Fruit fly (Drosophila melanogaster) whole organism, prepupa: ENCODE results near the gene CG2924.
A peak's percentile ranks its signal among the peaks of the same experiment; 100 is the strongest.

Source experiments
- Blimp-1 ChIP-seq: fragments of 200-800 bp; sonication (Bioruptor generic); optimal IDR thresholded peaks from 3 replicates; lab custom pipeline; 2017; ENCODE audit warnings: missing biosample characterization, missing genetic modification characterization, mild to moderate bottlenecking, moderate library complexity, missing genetic modification reagents
- CG10631 ChIP-seq: fragments of 200-800 bp; sonication (Bioruptor generic); optimal IDR thresholded peaks from 2 replicates; lab custom pipeline; 2016; ENCODE audit warnings: missing biosample characterization, missing genetic modification characterization
- CG10669 ChIP-seq: fragments of 200-800 bp; sonication (Bioruptor generic); optimal IDR thresholded peaks from 3 replicates; lab custom pipeline; 2018; ENCODE audit warnings: missing biosample characterization, mild to moderate bottlenecking, missing genetic modification characterization, moderate library complexity
- CG11294 ChIP-seq: fragments of 200-800 bp; sonication (Bioruptor generic); IDR thresholded peaks from 2 replicates; pipeline ENCODE4 v1.3.6; 2022; ENCODE audit warnings: missing biosample characterization, missing genetic modification characterization
- CG11762 ChIP-seq: fragments of 200-800 bp; sonication (Bioruptor generic); optimal IDR thresholded peaks from 3 replicates; lab custom pipeline; 2016; ENCODE audit warnings: missing biosample characterization, missing genetic modification characterization; ENCODE audit not compliant: insufficient read depth
- CG11902 ChIP-seq: fragments of 200-800 bp; sonication (Bioruptor generic); optimal IDR thresholded peaks from 3 replicates; lab custom pipeline; 2016; ENCODE audit warnings: missing biosample characterization, missing genetic modification characterization
- CG15336 ChIP-seq: fragments of 200-800 bp; sonication (Bioruptor generic); IDR thresholded peaks from 2 replicates; pipeline ENCODE4 v1.3.6; 2022; ENCODE audit warnings: missing biosample characterization, missing genetic modification characterization
- CG1621 ChIP-seq: fragments of 200-800 bp; sonication (Bioruptor generic); optimal IDR thresholded peaks from 3 replicates; lab custom pipeline; 2018; ENCODE audit warnings: missing biosample characterization, mild to moderate bottlenecking, missing genetic modification characterization
- CG16779 ChIP-seq: fragments of 200-800 bp; sonication (Bioruptor generic); optimal IDR thresholded peaks from 3 replicates; lab custom pipeline; 2017; ENCODE audit warnings: missing biosample characterization, mild to moderate bottlenecking, missing genetic modification characterization
- CG3032 ChIP-seq: fragments of 200-800 bp; optimal IDR thresholded peaks from 2 replicates; lab custom pipeline; 2019; ENCODE audit warnings: missing biosample characterization, mild to moderate bottlenecking, missing genetic modification characterization, moderate library complexity
- CG31627 ChIP-seq: fragments of 200-800 bp; sonication (Bioruptor generic); optimal IDR thresholded peaks from 3 replicates; lab custom pipeline; 2016; ENCODE audit warnings: missing biosample characterization, missing genetic modification characterization
- CG32006 ChIP-seq: fragments of 200-800 bp; sonication (Bioruptor generic); optimal IDR thresholded peaks from 3 replicates; lab custom pipeline; 2017; ENCODE audit warnings: missing biosample characterization, mild to moderate bottlenecking, missing genetic modification characterization
- CG34406 ChIP-seq: fragments of 200-800 bp; sonication (Bioruptor generic); optimal IDR thresholded peaks from 3 replicates; lab custom pipeline; 2016; ENCODE audit warnings: missing biosample characterization, missing genetic modification characterization
- CG4318 ChIP-seq: fragments of 200-800 bp; sonication (Bioruptor generic); optimal IDR thresholded peaks from 3 replicates; lab custom pipeline; 2017; ENCODE audit warnings: missing biosample characterization, mild to moderate bottlenecking, missing genetic modification characterization
- CG6163 ChIP-seq: fragments of 200-800 bp; sonication (Bioruptor generic); IDR thresholded peaks from 3 replicates; pipeline ENCODE4 v1.3.6; 2022; ENCODE audit warnings: missing biosample characterization, missing genetic modification characterization
- CG6276 ChIP-seq: fragments of 200-800 bp; sonication (Bioruptor generic); optimal IDR thresholded peaks from 2 replicates; lab custom pipeline; 2017; ENCODE audit warnings: missing biosample characterization, mild to moderate bottlenecking, missing genetic modification characterization
- CG6792 ChIP-seq: fragments of 200-800 bp; sonication (Bioruptor generic); optimal IDR thresholded peaks from 3 replicates; lab custom pipeline; 2016; ENCODE audit warnings: missing biosample characterization, missing genetic modification characterization
- CG6854 ChIP-seq: fragments of 200-800 bp; sonication (Bioruptor generic); optimal IDR thresholded peaks from 2 replicates; lab custom pipeline; 2017; ENCODE audit warnings: missing biosample characterization, mild to moderate bottlenecking, missing genetic modification characterization
- CG7368 ChIP-seq: fragments of 200-800 bp; sonication (Bioruptor generic); optimal IDR thresholded peaks from 3 replicates; lab custom pipeline; 2016; ENCODE audit warnings: missing biosample characterization, missing genetic modification characterization
- CG8119 ChIP-seq: fragments of 200-800 bp; sonication (Bioruptor generic); IDR thresholded peaks from 3 replicates; pipeline ENCODE4 v1.3.6; 2022; ENCODE audit warnings: missing biosample characterization, missing genetic modification characterization
- CG8319 ChIP-seq: fragments of 200-800 bp; sonication (Bioruptor generic); optimal IDR thresholded peaks from 3 replicates; lab custom pipeline; 2016; ENCODE audit warnings: missing biosample characterization, missing genetic modification characterization
- CG8632 ChIP-seq: fragments of 200-800 bp; sonication (Bioruptor generic); optimal IDR thresholded peaks from 3 replicates; lab custom pipeline; 2016; ENCODE audit warnings: missing biosample characterization, missing genetic modification characterization
- CG9139 ChIP-seq: fragments of 200-800 bp; sonication (Bioruptor generic); optimal IDR thresholded peaks from 3 replicates; lab custom pipeline; 2017; ENCODE audit warnings: missing biosample characterization, mild to moderate bottlenecking, missing genetic modification characterization
- Eip75B ChIP-seq: fragments of 200-800 bp; sonication (Bioruptor generic); optimal IDR thresholded peaks from 3 replicates; lab custom pipeline; 2016; ENCODE audit warnings: missing biosample characterization, missing genetic modification characterization
- Eip93F ChIP-seq: fragments of 200-800 bp; sonication (Bioruptor generic); optimal IDR thresholded peaks from 2 replicates; lab custom pipeline; 2016; ENCODE audit warnings: missing biosample characterization, mild to moderate bottlenecking, missing genetic modification characterization
- Ets96B ChIP-seq: fragments of 200-800 bp; optimal IDR thresholded peaks from 2 replicates; lab custom pipeline; 2019; ENCODE audit warnings: missing biosample characterization, mild to moderate bottlenecking, missing genetic modification characterization, moderate library complexity
- Hr38 ChIP-seq: sonication (Bioruptor generic); optimal IDR thresholded peaks from 2 replicates; lab custom pipeline; 2016; ENCODE audit warnings: missing biosample characterization, missing genetic modification characterization
- Hr4 ChIP-seq: fragments of 200-800 bp; sonication (Bioruptor generic); optimal IDR thresholded peaks from 3 replicates; lab custom pipeline; 2016; ENCODE audit warnings: missing biosample characterization, missing genetic modification characterization
- Lpt ChIP-seq: fragments of 200-800 bp; sonication (Bioruptor generic); optimal IDR thresholded peaks from 3 replicates; lab custom pipeline; 2016; ENCODE audit warnings: missing biosample characterization, missing genetic modification characterization
- OdsH ChIP-seq: fragments of 200-800 bp; sonication (Bioruptor generic); optimal IDR thresholded peaks from 3 replicates; lab custom pipeline; 2016; ENCODE audit warnings: missing biosample characterization, missing genetic modification characterization
- Smox ChIP-seq: fragments of 200-800 bp; sonication (Bioruptor generic); optimal IDR thresholded peaks from 3 replicates; lab custom pipeline; 2016; ENCODE audit warnings: missing biosample characterization, missing genetic modification characterization
- Sox102F ChIP-seq: fragments of 200-800 bp; sonication (Bioruptor generic); optimal IDR thresholded peaks from 2 replicates; lab custom pipeline; 2016; ENCODE audit warnings: missing biosample characterization, mild to moderate bottlenecking, missing genetic modification characterization
- Sox14 ChIP-seq: fragments of 200-800 bp; sonication (Bioruptor generic); optimal IDR thresholded peaks from 3 replicates; lab custom pipeline; 2016; ENCODE audit warnings: missing biosample characterization, missing genetic modification characterization
- Sox15 ChIP-seq: fragments of 200-800 bp; sonication (Bioruptor generic); optimal IDR thresholded peaks from 3 replicates; lab custom pipeline; 2016; ENCODE audit warnings: missing biosample characterization, missing genetic modification characterization
- achi ChIP-seq: fragments of 200-800 bp; sonication (Bioruptor generic); optimal IDR thresholded peaks from 3 replicates; lab custom pipeline; 2016; ENCODE audit warnings: missing biosample characterization, missing genetic modification characterization
- cyc ChIP-seq: fragments of 200-800 bp; sonication (Bioruptor generic); optimal IDR thresholded peaks from 3 replicates; lab custom pipeline; 2016; ENCODE audit warnings: missing biosample characterization, missing genetic modification characterization
- dac ChIP-seq: fragments of 200-800 bp; sonication (Bioruptor generic); optimal IDR thresholded peaks from 2 replicates; lab custom pipeline; 2017; ENCODE audit warnings: missing biosample characterization, mild to moderate bottlenecking, missing genetic modification characterization
- eg ChIP-seq: fragments of 200-800 bp; sonication (Bioruptor generic); IDR thresholded peaks from 3 replicates; pipeline ENCODE4 v1.3.6; 2022; ENCODE audit warnings: missing biosample characterization, missing genetic modification characterization
- esn ChIP-seq: fragments of 200-800 bp; sonication (Bioruptor generic); optimal IDR thresholded peaks from 2 replicates; lab custom pipeline; 2016; ENCODE audit warnings: missing biosample characterization, mild to moderate bottlenecking, missing genetic modification characterization, moderate library complexity
- fd85E ChIP-seq: fragments of 200-800 bp; sonication (Bioruptor generic); optimal IDR thresholded peaks from 3 replicates; lab custom pipeline; 2016; ENCODE audit warnings: missing biosample characterization, missing genetic modification characterization
- fkh ChIP-seq: fragments of 200-800 bp; sonication (Bioruptor generic); optimal IDR thresholded peaks from 3 replicates; lab custom pipeline; 2017; ENCODE audit warnings: missing biosample characterization, mild to moderate bottlenecking, missing genetic modification characterization, moderate library complexity
- lz ChIP-seq: fragments of 200-800 bp; sonication (Bioruptor generic); optimal IDR thresholded peaks from 3 replicates; lab custom pipeline; 2016; ENCODE audit warnings: missing biosample characterization, missing genetic modification characterization
- pdm3 ChIP-seq: fragments of 200-800 bp; sonication (Bioruptor generic); optimal IDR thresholded peaks from 3 replicates; lab custom pipeline; 2016; ENCODE audit warnings: missing biosample characterization, missing genetic modification characterization
- salr ChIP-seq, 2 experiments: fragments of 200-800 bp; sonication (Bioruptor generic); optimal IDR thresholded peaks; 3 replicates each; lab custom pipeline; 2016 to 2018; ENCODE audit warnings: missing biosample characterization in 2 of 2, missing genetic modification characterization in 2 of 2, mild to moderate bottlenecking in 1 of 2
- spab ChIP-seq: fragments of 200-800 bp; sonication (Bioruptor generic); optimal IDR thresholded peaks from 2 replicates; lab custom pipeline; 2017; ENCODE audit warnings: missing biosample characterization, mild to moderate bottlenecking, missing genetic modification characterization, missing genetic modification reagents
- ss ChIP-seq, 2 experiments: fragments of 200-800 bp; sonication (Bioruptor generic); optimal IDR thresholded peaks; 2 replicates in 1 of 2; 3 replicates in 1 of 2; lab custom pipeline; 2017 to 2018; ENCODE audit warnings: mild to moderate bottlenecking in 2 of 2, missing biosample characterization in 2 of 2, missing genetic modification characterization in 2 of 2, moderate library complexity in 1 of 2
- svp ChIP-seq: fragments of 200-800 bp; sonication (Bioruptor generic); peaks from one replicate; lab custom pipeline; 2016; ENCODE audit warnings: missing biosample characterization, missing genetic modification characterization
- topi ChIP-seq: fragments of 200-800 bp; sonication (Bioruptor generic); optimal IDR thresholded peaks from 3 replicates; lab custom pipeline; 2016; ENCODE audit warnings: missing biosample characterization, missing genetic modification characterization
- vri ChIP-seq: fragments of 200-800 bp; sonication (Bioruptor generic); optimal IDR thresholded peaks from 3 replicates; lab custom pipeline; 2016; ENCODE audit warnings: missing biosample characterization, mild to moderate bottlenecking, missing genetic modification characterization

CG2924 gene

DNA sequence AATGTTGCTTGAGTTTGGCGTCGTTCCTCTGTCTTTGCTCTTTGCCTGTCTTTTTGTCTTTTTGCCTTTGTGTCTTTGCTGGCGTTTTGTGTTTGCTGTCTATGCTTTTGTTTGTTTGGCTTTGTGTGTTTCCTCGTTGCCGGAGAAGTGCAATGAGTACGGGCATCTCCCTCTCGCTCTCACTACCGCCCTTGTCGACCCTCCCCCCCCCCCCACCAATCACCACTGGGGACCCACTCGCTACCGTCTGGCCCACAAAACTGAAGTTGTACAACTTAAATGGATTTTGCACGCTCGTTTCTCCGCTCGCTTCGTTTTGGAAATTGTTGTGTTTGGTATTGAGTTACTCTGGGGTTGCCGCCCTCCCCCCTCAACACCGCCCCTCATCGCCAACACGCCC is 36.2 kb upstream of the CG2924 start:
- TF ChIP-seq CG8632 (GFP tag; lab: Kevin White, UChicago) (no peak), CG11762 (GFP tag; lab: Kevin White, UChicago) (no peak), Eip75B (GFP tag; lab: Kevin White, UChicago) (no peak), achi (no peak), spab (GFP tag; lab: Kevin White, UChicago) (no peak), Hr4 (GFP tag; lab: Kevin White, UChicago) (no peak), CG10631 (GFP tag; lab: Kevin White, UChicago) (no peak), Sox15 (no peak)

DNA sequence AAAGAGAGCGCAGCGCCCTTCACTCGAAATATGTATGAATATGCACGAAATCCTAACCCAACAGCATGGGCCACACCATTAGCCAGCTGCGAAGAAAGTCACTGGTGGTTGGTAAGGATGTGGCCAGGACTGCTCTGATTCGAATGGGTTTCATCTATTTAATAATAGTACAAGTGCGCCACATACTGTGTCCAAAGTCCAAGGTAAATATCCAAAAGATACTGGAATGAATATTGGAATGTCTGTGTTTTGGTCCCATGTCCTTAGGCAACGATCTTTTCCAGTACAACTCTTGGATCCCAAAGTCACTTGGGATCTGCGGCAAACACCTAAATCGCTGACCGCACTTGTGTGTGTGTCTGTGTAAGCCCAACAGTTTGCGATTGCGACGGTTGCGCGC is 35.7 kb upstream of the CG2924 start:
- TF ChIP-seq Blimp-1 (GFP tag; lab: Kevin White, UChicago) (peak; percentile 54), CG6163 (peak; percentile 11; the same call in 1 of the 3 replicates), CG11294 (GFP tag; lab: Robert Waterston, UW) (peak; percentile 52; the same call in 1 of the 2 replicates), Eip75B (GFP tag; lab: Kevin White, UChicago) (peak; percentile 75), Lpt (GFP tag; lab: Kevin White, UChicago) (peak; percentile 65), Smox (peak; percentile 77), CG6854 (GFP tag; lab: Kevin White, UChicago) (peak; percentile 13), CG6792 (peak; percentile 79), CG7368 (GFP tag; lab: Kevin White, UChicago) (peak; percentile 74), Sox102F (GFP tag; lab: Kevin White, UChicago) (peak; percentile 85), fkh (no peak), ss (GFP tag; optimal IDR thresholded peaks at IDR 0.05; lab: Kevin White, UChicago) (peak; percentile 12 to 40), cyc (GFP tag; lab: Kevin White, UChicago) (peak; percentile 77), Ets96B (peak; percentile 56), pdm3 (GFP tag; lab: Kevin White, UChicago) (peak; percentile 86), CG8119 (GFP tag; lab: Robert Waterston, UW) (peak; percentile 85), Eip93F (GFP tag; lab: Kevin White, UChicago) (peak; percentile 33), CG1621 (tag; lab: Kevin White, UChicago) (peak; percentile 42), CG3032 (tag; lab: Kevin White, UChicago) (peak; percentile 59), Sox14 (GFP tag; lab: Kevin White, UChicago) (peak; percentile 84), fd85E (no peak), CG9139 (GFP tag; lab: Kevin White, UChicago) (no peak), Hr38 (GFP tag; lab: Kevin White, UChicago) (no peak), svp (GFP tag; lab: Kevin White, UChicago) (peak; percentile 72), CG16779 (tag; lab: Kevin White, UChicago) (peak; percentile 42), CG32006 (peak; percentile 88), CG11902 (peak; percentile 48), topi (GFP tag; lab: Kevin White, UChicago) (peak; percentile 84), CG31627 (GFP tag; lab: Kevin White, UChicago) (peak; percentile 86), eg (GFP tag; lab: Robert Waterston, UW) (peak; percentile 17; the same call in 2 of the 3 replicates), CG8632 (GFP tag; lab: Kevin White, UChicago) (peak; percentile 78), CG11762 (GFP tag; lab: Kevin White, UChicago) (peak; percentile 42), CG15336 (GFP tag; lab: Robert Waterston, UW) (peak; percentile 84), OdsH (peak; percentile 82), CG34406 (GFP tag; lab: Kevin White, UChicago) (peak; percentile 77), Hr4 (GFP tag; lab: Kevin White, UChicago) (peak; percentile 78), esn (peak; percentile 85), vri (GFP tag; lab: Kevin White, UChicago) (peak; percentile 49), CG10669 (GFP tag; lab: Kevin White, UChicago) (peak; percentile 63), salr (GFP tag; optimal IDR thresholded peaks at IDR 0.05; lab: Kevin White, UChicago) (peak in 1 of 2 experiments; percentile 82), CG6276 (GFP tag; lab: Kevin White, UChicago) (peak; percentile 82), lz (peak; percentile 81), CG8319 (GFP tag; lab: Kevin White, UChicago) (peak; percentile 55), CG4318 (GFP tag; lab: Kevin White, UChicago) (peak; percentile 64), dac (GFP tag; lab: Kevin White, UChicago) (peak; percentile 55), achi (peak; percentile 74)
